Worm (Caenorhabditis elegans) whole organism, mixed stage, embryonic: ENCODE measurements around the gene C14B9.3.

ENCODE experiments used
- M03D4.4 ChIP-seq: sonication (generic microtip); optimal IDR thresholded peaks from 2 replicates; lab custom pipeline; 2017; ENCODE audit warnings: mild to moderate bottlenecking, missing genetic modification characterization, missing compliant biosample characterization
- bed-3 ChIP-seq: fragments of 200-800 bp; sonication (Bioruptor generic); optimal IDR thresholded peaks from 3 replicates; lab custom pipeline; 2018; ENCODE audit warnings: mild to moderate bottlenecking, missing genetic modification characterization, moderate library complexity, missing compliant biosample characterization
- ceh-39 ChIP-seq: fragments of 150-350 bp; optimal IDR thresholded peaks from 2 replicates; lab custom pipeline; 2014; ENCODE audit warnings: missing biosample characterization, missing genetic modification characterization
- ceh-83 ChIP-seq: fragments of 200-800 bp; sonication (Bioruptor generic); optimal IDR thresholded peaks from 2 replicates; lab custom pipeline; 2018; ENCODE audit warnings: mild to moderate bottlenecking, missing genetic modification characterization, missing compliant biosample characterization
- ces-1 ChIP-seq: fragments of 150-350 bp; optimal IDR thresholded peaks from 2 replicates; lab custom pipeline; 2014; ENCODE audit warnings: missing biosample characterization, missing genetic modification reagents, missing genetic modification characterization
- cnd-1 ChIP-seq: fragments of 200-800 bp; sonication (Bioruptor generic); optimal IDR thresholded peaks from 2 replicates; lab custom pipeline; 2018; ENCODE audit warnings: mild to moderate bottlenecking, missing genetic modification characterization, missing compliant biosample characterization
- drap-1 ChIP-seq: fragments of 200-800 bp; sonication (Bioruptor generic); optimal IDR thresholded peaks from 3 replicates; lab custom pipeline; 2018; ENCODE audit warnings: mild to moderate bottlenecking, missing genetic modification characterization, missing compliant biosample characterization
- elt-1 ChIP-seq: sonication (generic microtip); optimal IDR thresholded peaks from 2 replicates; lab custom pipeline; 2017; ENCODE audit warnings: missing genetic modification characterization, mild to moderate bottlenecking, missing compliant biosample characterization, antibody characterized with exemption, moderate library complexity, borderline replicate concordance; ENCODE audit not compliant: insufficient read depth
- elt-3 ChIP-seq: fragments of 150-350 bp; optimal IDR thresholded peaks from 2 replicates; lab custom pipeline; 2014; ENCODE audit warnings: missing biosample characterization, missing genetic modification characterization
- flh-1 ChIP-seq: fragments of 200-800 bp; sonication (Bioruptor generic); optimal IDR thresholded peaks from 2 replicates; lab custom pipeline; 2018; ENCODE audit warnings: mild to moderate bottlenecking, missing genetic modification characterization, moderate library complexity, missing compliant biosample characterization
- ham-2 ChIP-seq: fragments of 200-800 bp; sonication (Bioruptor generic); optimal IDR thresholded peaks from 2 replicates; lab custom pipeline; 2018; ENCODE audit warnings: mild to moderate bottlenecking, missing genetic modification characterization, missing compliant biosample characterization
- hlh-1 ChIP-seq: fragments of 150-350 bp; optimal IDR thresholded peaks from 2 replicates; lab custom pipeline; 2014; ENCODE audit warnings: missing biosample characterization, missing genetic modification reagents, missing genetic modification characterization
- lin-13 ChIP-seq: fragments of 150-350 bp; optimal IDR thresholded peaks from 2 replicates; lab custom pipeline; 2014; ENCODE audit warnings: missing biosample characterization, missing genetic modification characterization
- lin-32 ChIP-seq: fragments of 200-800 bp; sonication (Bioruptor generic); optimal IDR thresholded peaks from 2 replicates; lab custom pipeline; 2018; ENCODE audit warnings: mild to moderate bottlenecking, missing genetic modification characterization, missing compliant biosample characterization
- lsy-2 ChIP-seq: fragments of 150-350 bp; optimal IDR thresholded peaks from 2 replicates; lab custom pipeline; 2014; ENCODE audit warnings: missing biosample characterization, missing genetic modification characterization
- mab-5 ChIP-seq: fragments of 150-350 bp; optimal IDR thresholded peaks from 2 replicates; lab custom pipeline; 2014; ENCODE audit warnings: missing biosample characterization, missing genetic modification characterization
- mep-1 ChIP-seq: fragments of 150-350 bp; optimal IDR thresholded peaks from 2 replicates; lab custom pipeline; 2017; ENCODE audit warnings: missing biosample characterization, missing genetic modification reagents, missing genetic modification characterization, inconsistent platforms
- mls-2 ChIP-seq: sonication (generic microtip); optimal IDR thresholded peaks from 2 replicates; lab custom pipeline; 2016; ENCODE audit warnings: mild to moderate bottlenecking, missing genetic modification characterization, moderate library complexity, missing compliant biosample characterization
- nhr-12 ChIP-seq: fragments of 150-350 bp; optimal IDR thresholded peaks from 2 replicates; lab custom pipeline; 2014; ENCODE audit warnings: missing biosample characterization, missing genetic modification characterization
- nhr-2 ChIP-seq: fragments of 150-350 bp; optimal IDR thresholded peaks from 2 replicates; lab custom pipeline; 2014; ENCODE audit warnings: missing biosample characterization, missing genetic modification characterization
- nhr-237 ChIP-seq: fragments of 150-350 bp; optimal IDR thresholded peaks from 2 replicates; lab custom pipeline; 2014; ENCODE audit warnings: missing biosample characterization, missing genetic modification characterization
- nhr-28 ChIP-seq: fragments of 150-350 bp; optimal IDR thresholded peaks from 2 replicates; lab custom pipeline; 2014; ENCODE audit warnings: missing biosample characterization, missing genetic modification characterization
- nhr-76 ChIP-seq: sonication (generic microtip); optimal IDR thresholded peaks from 2 replicates; lab custom pipeline; 2017; ENCODE audit warnings: missing biosample characterization, missing genetic modification characterization
- pha-4 ChIP-seq: fragments of 150-350 bp; optimal IDR thresholded peaks from 2 replicates; lab custom pipeline; 2018; ENCODE audit warnings: missing biosample characterization, missing genetic modification reagents, missing genetic modification characterization
- snpc-4 ChIP-seq: fragments of 150-350 bp; optimal IDR thresholded peaks from 2 replicates; lab custom pipeline; 2014; ENCODE audit warnings: missing biosample characterization, missing genetic modification characterization
- sptf-1 ChIP-seq: sonication (generic microtip); optimal IDR thresholded peaks from 2 replicates; lab custom pipeline; 2017; ENCODE audit warnings: mild to moderate bottlenecking, missing genetic modification characterization, moderate library complexity, missing compliant biosample characterization
- unc-120 ChIP-seq: sonication (generic microtip); optimal IDR thresholded peaks from 2 replicates; lab custom pipeline; 2017; ENCODE audit warnings: missing genetic modification characterization, missing compliant biosample characterization; ENCODE audit not compliant: poor library complexity, severe bottlenecking
- unc-39 ChIP-seq: fragments of 150-350 bp; optimal IDR thresholded peaks from 2 replicates; lab custom pipeline; 2014; ENCODE audit warnings: missing biosample characterization, missing genetic modification characterization
- unc-62 ChIP-seq: fragments of 150-350 bp; optimal IDR thresholded peaks from 2 replicates; lab custom pipeline; 2014; ENCODE audit warnings: missing biosample characterization, missing genetic modification reagents, missing genetic modification characterization
- zip-8 ChIP-seq: fragments of 150-350 bp; optimal IDR thresholded peaks from 2 replicates; lab custom pipeline; 2014; ENCODE audit warnings: missing biosample characterization, missing genetic modification characterization
- ztf-11 ChIP-seq: fragments of 150-350 bp; optimal IDR thresholded peaks from 2 replicates; lab custom pipeline; 2014; ENCODE audit warnings: missing biosample characterization, missing genetic modification characterization

C14B9.3 gene

DNA sequence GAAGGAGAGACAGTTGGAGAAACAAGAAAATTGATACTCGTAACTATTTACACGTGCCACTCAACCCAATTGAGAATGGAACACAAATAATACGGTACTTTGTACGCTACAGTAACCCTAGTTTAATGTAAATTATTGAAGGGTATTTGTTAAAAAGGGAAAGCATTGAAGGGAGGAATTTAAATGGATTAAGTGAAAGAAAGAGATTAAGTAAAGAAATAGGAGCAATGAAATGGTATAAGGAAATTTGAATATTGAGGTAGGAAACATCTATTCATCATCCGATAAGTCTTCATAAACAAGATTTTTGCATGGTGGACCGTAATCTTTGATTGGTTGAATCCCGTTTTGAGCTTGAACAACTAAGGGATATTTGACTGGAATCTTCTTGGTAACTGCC, 2.8 kb downstream of the C14B9.3 start:
- TF ChIP-seq lin-13 (tag; lab: Kevin White, UChicago) (no peak), ceh-83 (GFP tag; lab: Kevin White, UChicago) (no peak), zip-8 (tag; lab: Kevin White, UChicago) (no peak), lsy-2 (no peak), hlh-1 (tag; lab: Kevin White, UChicago) (no peak), ham-2 (GFP tag; lab: Kevin White, UChicago) (no peak), nhr-76 (no peak), ces-1 (no peak), lin-32 (GFP tag; lab: Kevin White, UChicago) (no peak), nhr-237 (tag; lab: Kevin White, UChicago) (no peak), sptf-1 (no peak), snpc-4 (tag; lab: Kevin White, UChicago) (no peak), nhr-2 (no peak)
- TF ChIP-seq, all 35 proteins: peak for 0

DNA sequence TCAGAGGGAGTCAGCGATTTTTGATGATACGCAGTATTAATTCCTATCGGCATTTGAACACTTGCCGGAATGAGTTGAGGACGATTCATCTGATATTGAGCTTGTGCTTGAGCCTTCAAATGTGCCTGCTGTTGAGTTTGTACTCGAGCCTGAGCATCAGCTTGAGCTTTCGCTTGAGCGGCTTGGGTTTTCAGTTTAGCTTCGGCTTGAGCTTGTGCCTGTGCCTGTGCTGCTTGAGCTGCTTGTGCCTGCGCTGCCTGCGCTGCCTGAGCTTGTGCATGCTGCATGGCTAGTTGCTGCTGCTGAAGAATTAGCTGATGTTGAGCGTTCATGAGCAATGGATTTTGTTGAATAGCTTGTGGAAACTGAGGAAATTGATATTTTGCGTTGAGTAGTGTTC, 7.3 kb downstream of the C14B9.3 start:
- TF ChIP-seq nhr-12 (tag; lab: Kevin White, UChicago), result no peak
- no peak for TF ChIP-seq lin-13 (tag; lab: Kevin White, UChicago)
- no peak for TF ChIP-seq drap-1 (GFP tag; lab: Kevin White, UChicago)
- TF ChIP-seq unc-120, result no peak
- no peak for TF ChIP-seq nhr-237 (tag; lab: Kevin White, UChicago)
- TF ChIP-seq lsy-2, result no peak
- TF ChIP-seq ztf-11 (tag; lab: Kevin White, UChicago), result no peak
- no peak for TF ChIP-seq hlh-1 (tag; lab: Kevin White, UChicago)
- TF ChIP-seq mab-5, result no peak
- TF ChIP-seq mls-2 (tag; lab: Kevin White, UChicago), result no peak
- no peak for TF ChIP-seq snpc-4 (tag; lab: Kevin White, UChicago)
- no peak for TF ChIP-seq zip-8 (tag; lab: Kevin White, UChicago)
- TF ChIP-seq mep-1 (tag; lab: Kevin White, UChicago), result no peak

DNA sequence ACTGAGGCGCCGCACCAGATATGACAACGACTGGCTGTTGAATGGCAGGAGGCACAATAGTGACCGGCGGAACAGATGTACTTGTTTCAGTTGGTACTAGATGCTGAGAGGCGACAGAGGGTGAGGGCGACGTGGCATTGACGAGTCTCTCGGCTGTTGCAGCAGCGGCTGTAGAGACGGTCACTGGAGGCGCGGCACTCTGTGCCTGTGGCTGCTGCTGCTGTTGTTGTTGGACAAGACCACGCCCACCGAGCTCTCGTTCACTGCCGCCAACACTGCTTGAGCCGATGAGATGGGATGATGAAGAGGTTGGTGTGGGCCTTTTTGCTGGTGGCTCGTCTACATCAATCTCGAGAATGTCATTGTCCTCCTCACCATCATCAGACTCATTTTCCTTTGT, 8.6 kb downstream of the C14B9.3 start:
- TF ChIP-seq lin-13 (tag; lab: Kevin White, UChicago) (no peak), lsy-2 (no peak), M03D4.4 (tag; lab: Kevin White, UChicago) (no peak), bed-3 (GFP tag; lab: Kevin White, UChicago) (no peak), mls-2 (tag; lab: Kevin White, UChicago) (no peak), mab-5 (no peak)

DNA sequence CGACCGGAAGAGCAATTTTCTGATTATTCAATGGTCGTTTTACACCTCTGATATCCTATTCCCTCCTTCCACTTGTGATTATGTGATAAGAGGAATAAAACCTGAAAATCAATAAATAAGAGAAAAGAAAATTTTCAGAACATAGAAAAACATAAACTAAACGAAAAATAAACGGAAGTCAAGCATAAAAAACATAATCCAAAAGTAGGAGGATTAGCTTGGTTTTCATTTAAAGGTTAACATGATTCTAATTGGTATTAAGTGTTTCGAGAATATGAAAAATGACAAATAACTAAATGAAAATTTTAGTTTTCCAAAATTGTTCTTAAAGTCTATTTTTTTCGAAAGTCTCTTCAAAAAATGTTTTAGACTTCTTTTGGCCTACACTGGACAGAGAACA, 12.5 kb downstream of the C14B9.3 start, which contains the start of gene gei-8:
gei-8 (minus strand) TSS at position 101 of the 400 bp plus-strand sequence.
- TF ChIP-seq ces-1 (no peak), lsy-2 (no peak), unc-39 (no peak), nhr-28 (tag; lab: Kevin White, UChicago) (no peak), nhr-237 (tag; lab: Kevin White, UChicago) (no peak), ceh-39 (tag; lab: Kevin White, UChicago) (no peak), lin-32 (GFP tag; lab: Kevin White, UChicago) (no peak), cnd-1 (tag; lab: Kevin White, UChicago) (no peak), zip-8 (tag; lab: Kevin White, UChicago) (no peak)

DNA sequence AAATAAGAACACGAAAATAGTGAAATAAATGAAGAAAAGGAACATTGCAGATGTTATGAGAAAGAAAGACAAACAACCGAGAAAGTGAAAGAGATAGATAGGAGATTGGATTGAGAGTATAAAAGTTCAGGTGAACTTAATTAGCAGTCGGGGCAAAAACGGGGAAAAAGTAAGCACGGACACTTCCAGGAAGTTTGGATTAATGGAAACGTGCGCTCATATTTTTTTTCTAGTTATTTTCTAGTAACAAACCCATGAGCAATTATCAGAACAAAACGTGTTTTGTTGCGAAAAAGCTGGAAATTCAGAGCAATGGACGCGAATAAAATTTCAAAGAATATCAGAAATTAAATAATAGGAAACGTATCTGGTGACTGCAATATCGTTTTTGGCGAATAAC, 13.3 kb downstream of the C14B9.3 start:
- TF ChIP-seq pha-4 (tag; lab: Kevin White, UChicago) (no peak), elt-1 (tag; lab: Kevin White, UChicago) (no peak), M03D4.4 (tag; lab: Kevin White, UChicago) (no peak), ztf-11 (tag; lab: Kevin White, UChicago) (no peak), mab-5 (no peak), zip-8 (tag; lab: Kevin White, UChicago) (no peak), sptf-1 (no peak), lin-32 (GFP tag; lab: Kevin White, UChicago) (no peak), ham-2 (GFP tag; lab: Kevin White, UChicago) (no peak), mls-2 (tag; lab: Kevin White, UChicago) (no peak), hlh-1 (tag; lab: Kevin White, UChicago) (no peak), mep-1 (tag; lab: Kevin White, UChicago) (no peak)

DNA sequence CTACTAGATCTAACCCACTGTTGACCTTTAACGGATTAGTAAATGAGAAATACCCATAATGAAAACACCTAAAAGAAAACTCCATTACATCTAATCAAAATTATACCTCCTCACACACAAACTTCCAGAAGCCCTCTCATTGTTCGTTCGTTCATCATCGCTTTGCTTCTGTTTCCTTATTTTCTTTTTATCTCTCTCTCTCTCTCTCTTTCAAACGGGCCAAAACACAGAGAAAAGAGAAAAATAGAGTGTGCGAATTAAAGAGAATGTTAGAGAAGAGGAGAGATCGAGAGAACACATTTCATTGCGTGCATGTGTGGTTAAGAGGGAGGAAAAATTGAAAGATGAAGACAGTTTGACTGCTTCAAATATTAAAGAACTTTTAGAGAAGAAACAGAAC, 15.7 kb downstream of the C14B9.3 start:
- no peak for TF ChIP-seq mep-1 (tag; lab: Kevin White, UChicago)
- TF ChIP-seq elt-1 (tag; lab: Kevin White, UChicago), result no peak
- TF ChIP-seq mls-2 (tag; lab: Kevin White, UChicago), result peak; percentile 48
- peak; percentile 52 for TF ChIP-seq nhr-237 (tag; lab: Kevin White, UChicago)
- TF ChIP-seq flh-1 (GFP tag; lab: Kevin White, UChicago), result no peak
- peak; percentile 30 for TF ChIP-seq unc-120
- TF ChIP-seq unc-62 (GFP tag; lab: Kevin White, UChicago), result peak; percentile 18
- TF ChIP-seq unc-39, result no peak
- no peak for TF ChIP-seq drap-1 (GFP tag; lab: Kevin White, UChicago)
- no peak for TF ChIP-seq lin-32 (GFP tag; lab: Kevin White, UChicago)
- no peak for TF ChIP-seq elt-3 (tag; lab: Kevin White, UChicago)
- peak; percentile 79 for TF ChIP-seq ces-1
- peak; percentile 34 for TF ChIP-seq lsy-2
- TF ChIP-seq zip-8 (tag; lab: Kevin White, UChicago), result no peak
- TF ChIP-seq nhr-12 (tag; lab: Kevin White, UChicago), result no peak
- peak; percentile 5 for TF ChIP-seq hlh-1 (tag; lab: Kevin White, UChicago)
